Fruit fly (Drosophila melanogaster) whole organism, embryonic: Measurements from ENCODE around the gene temp.

Experiments used
- CG10147 ChIP-seq: fragments of 200-800 bp; sonication (Bioruptor generic); optimal IDR thresholded peaks from 2 replicates; lab custom pipeline; 2019; ENCODE audit warnings: missing biosample characterization, mild to moderate bottlenecking, missing genetic modification characterization, moderate library complexity
- CG10321 ChIP-seq: fragments of 200-800 bp; sonication (Bioruptor generic); IDR thresholded peaks from 2 replicates; pipeline ENCODE4 v1.3.6; 2022; ENCODE audit warnings: missing biosample characterization, missing genetic modification characterization
- CG11560 ChIP-seq: fragments of 200-800 bp; sonication (Bioruptor generic); IDR thresholded peaks from 3 replicates; pipeline ENCODE4 v1.3.6; 2022; ENCODE audit warnings: missing biosample characterization, missing genetic modification characterization
- CG12219 ChIP-seq: fragments of 200-800 bp; sonication (Bioruptor generic); optimal IDR thresholded peaks from 3 replicates; lab custom pipeline; 2018; ENCODE audit warnings: missing biosample characterization, mild to moderate bottlenecking, missing genetic modification characterization
- CG12659 ChIP-seq: fragments of 200-800 bp; sonication (Bioruptor generic); optimal IDR thresholded peaks from 3 replicates; lab custom pipeline; 2017; ENCODE audit warnings: mild to moderate bottlenecking, missing biosample characterization, missing genetic modification reagents, missing genetic modification characterization
- CG13296 ChIP-seq: fragments of 200-800 bp; sonication (Bioruptor generic); optimal IDR thresholded peaks from 3 replicates; lab custom pipeline; 2018; ENCODE audit warnings: missing biosample characterization, mild to moderate bottlenecking, missing genetic modification characterization
- CG14014 ChIP-seq: fragments of 200-800 bp; sonication (Bioruptor generic); IDR thresholded peaks from 2 replicates; pipeline ENCODE4 v1.3.6; 2022; ENCODE audit warnings: missing biosample characterization, missing genetic modification characterization
- CG14667 ChIP-seq: fragments of 200-800 bp; sonication (Bioruptor generic); IDR thresholded peaks from 2 replicates; pipeline ENCODE4 v1.3.6; 2022; ENCODE audit warnings: missing biosample characterization, missing genetic modification characterization
- CG15696 ChIP-seq: fragments of 200-800 bp; sonication (Bioruptor generic); optimal IDR thresholded peaks from 2 replicates; lab custom pipeline; 2019; ENCODE audit warnings: missing biosample characterization, mild to moderate bottlenecking, missing genetic modification characterization, moderate library complexity
- CG16813 ChIP-seq: fragments of 200-800 bp; sonication (Bioruptor generic); IDR thresholded peaks from 3 replicates; pipeline ENCODE4 v1.3.6; 2022; ENCODE audit warnings: missing biosample characterization, missing genetic modification characterization; ENCODE audit not compliant: partially characterized antibody
- CG16815 ChIP-seq: fragments of 200-800 bp; sonication (Bioruptor generic); optimal IDR thresholded peaks from 3 replicates; lab custom pipeline; 2017; ENCODE audit warnings: missing biosample characterization, mild to moderate bottlenecking, missing genetic modification characterization
- CG17361 ChIP-seq: fragments of 200-800 bp; sonication (Bioruptor generic); IDR thresholded peaks from 3 replicates; pipeline ENCODE4 v1.3.6; 2022; ENCODE audit warnings: missing biosample characterization, missing genetic modification characterization
- CG17829 ChIP-seq: fragments of 200-800 bp; optimal IDR thresholded peaks from 2 replicates; lab custom pipeline; 2019; ENCODE audit warnings: missing biosample characterization, mild to moderate bottlenecking, missing genetic modification characterization, moderate library complexity
- CG3065 ChIP-seq: fragments of 200-800 bp; sonication (Bioruptor generic); optimal IDR thresholded peaks from 2 replicates; lab custom pipeline; 2016; ENCODE audit warnings: missing biosample characterization, missing genetic modification characterization
- CG42726 ChIP-seq: fragments of 200-800 bp; sonication (Bioruptor generic); IDR thresholded peaks from 2 replicates; pipeline ENCODE4 v1.3.6; 2022; ENCODE audit warnings: missing biosample characterization, missing genetic modification characterization; ENCODE audit not compliant: partially characterized antibody
- CG6254 ChIP-seq: fragments of 200-800 bp; sonication (Bioruptor generic); optimal IDR thresholded peaks from 3 replicates; lab custom pipeline; 2017; ENCODE audit warnings: mild to moderate bottlenecking, missing biosample characterization, missing genetic modification reagents, missing genetic modification characterization
- CG6654 ChIP-seq: fragments of 200-800 bp; sonication (Bioruptor generic); optimal IDR thresholded peaks from 2 replicates; lab custom pipeline; 2017; ENCODE audit warnings: missing biosample characterization, mild to moderate bottlenecking, missing genetic modification characterization
- CG7928 ChIP-seq: fragments of 200-800 bp; sonication (Bioruptor generic); optimal IDR thresholded peaks from 2 replicates; lab custom pipeline; 2017; ENCODE audit warnings: missing biosample characterization, mild to moderate bottlenecking, missing genetic modification characterization
- CG8290 ChIP-seq, 3 experiments: fragments of 200-800 bp; sonication (Bioruptor generic); optimal IDR thresholded peaks; 2 replicates each; lab custom pipeline; 2016 to 2019; ENCODE audit warnings: missing biosample characterization in 3 of 3, missing genetic modification characterization in 3 of 3, mild to moderate bottlenecking in 2 of 3, moderate library complexity in 1 of 3
- CG8478 ChIP-seq: fragments of >200 bp; optimal IDR thresholded peaks from 2 replicates; lab custom pipeline; 2018
- CG9797 ChIP-seq: fragments of 200-800 bp; sonication (Bioruptor generic); optimal IDR thresholded peaks from 3 replicates; lab custom pipeline; 2018; ENCODE audit warnings: missing biosample characterization, mild to moderate bottlenecking, missing genetic modification characterization
- Dip3 ChIP-seq: fragments of 200-800 bp; sonication (Bioruptor generic); optimal IDR thresholded peaks from 3 replicates; lab custom pipeline; 2016; ENCODE audit warnings: missing biosample characterization, missing genetic modification characterization
- Doc2 ChIP-seq: fragments of 200-800 bp; sonication (Bioruptor generic); IDR thresholded peaks from 2 replicates; pipeline ENCODE4 v1.3.6; 2022; ENCODE audit warnings: missing biosample characterization, missing genetic modification characterization
- H15 ChIP-seq: fragments of 200-800 bp; sonication (Bioruptor generic); IDR thresholded peaks from 3 replicates; pipeline ENCODE4 v1.3.6; 2022; ENCODE audit warnings: missing biosample characterization, missing genetic modification characterization
- HHEX ChIP-seq: fragments of 200-800 bp; sonication (Bioruptor generic); optimal IDR thresholded peaks from 3 replicates; lab custom pipeline; 2017; ENCODE audit warnings: missing biosample characterization, mild to moderate bottlenecking, missing genetic modification characterization, missing genetic modification reagents
- HmgZ ChIP-seq: fragments of 200-800 bp; sonication (Bioruptor generic); optimal IDR thresholded peaks from 2 replicates; lab custom pipeline; 2018; ENCODE audit warnings: missing biosample characterization, mild to moderate bottlenecking, missing genetic modification characterization
- Lpt ChIP-seq: fragments of >200 bp; optimal IDR thresholded peaks from 2 replicates; lab custom pipeline; 2018; ENCODE audit warnings: missing biosample characterization, missing genetic modification characterization
- MTF-1 ChIP-seq: fragments of 200-800 bp; sonication (Bioruptor generic); optimal IDR thresholded peaks from 2 replicates; lab custom pipeline; 2018; ENCODE audit warnings: missing biosample characterization, mild to moderate bottlenecking, missing genetic modification characterization, borderline replicate concordance
- Sox100B ChIP-seq: fragments of 200-800 bp; sonication (Bioruptor generic); optimal IDR thresholded peaks from 3 replicates; lab custom pipeline; 2018; ENCODE audit warnings: missing biosample characterization, mild to moderate bottlenecking, missing genetic modification characterization
- Ssrp ChIP-seq: fragments of 200-800 bp; sonication (Bioruptor generic); optimal IDR thresholded peaks from 2 replicates; lab custom pipeline; 2018; ENCODE audit warnings: missing biosample characterization, mild to moderate bottlenecking, missing genetic modification characterization, moderate library complexity
- Xbp1 ChIP-seq: fragments of 200-800 bp; sonication (Bioruptor generic); optimal IDR thresholded peaks from 3 replicates; lab custom pipeline; 2016; ENCODE audit warnings: missing biosample characterization, mild to moderate bottlenecking, missing genetic modification characterization
- Xrp1 ChIP-seq: fragments of 200-800 bp; sonication (Bioruptor generic); IDR thresholded peaks from 2 replicates; pipeline ENCODE4 v1.3.6; 2022; ENCODE audit warnings: missing biosample characterization, missing genetic modification characterization
- YL-1 ChIP-seq: fragments of 200-800 bp; sonication (Bioruptor generic); optimal IDR thresholded peaks from 3 replicates; lab custom pipeline; 2017; ENCODE audit warnings: missing biosample characterization, mild to moderate bottlenecking, missing genetic modification characterization
- ab ChIP-seq: fragments of 200-800 bp; sonication (Bioruptor generic); optimal IDR thresholded peaks from 2 replicates; lab custom pipeline; 2016; ENCODE audit warnings: missing biosample characterization, missing genetic modification characterization
- bbx ChIP-seq: fragments of 200-800 bp; sonication (Bioruptor generic); IDR thresholded peaks from 2 replicates; pipeline ENCODE4 v1.3.6; 2022; ENCODE audit warnings: missing biosample characterization, missing genetic modification characterization; ENCODE audit not compliant: partially characterized antibody
- chinmo ChIP-seq: fragments of 200-800 bp; sonication (Bioruptor generic); IDR thresholded peaks from 4 replicates; pipeline ENCODE4 v1.3.6; 2022; ENCODE audit warnings: missing biosample characterization, missing genetic modification characterization; ENCODE audit not compliant: partially characterized antibody
- corto ChIP-seq: fragments of 200-800 bp; sonication (Bioruptor generic); optimal IDR thresholded peaks from 2 replicates; lab custom pipeline; 2016; ENCODE audit warnings: missing biosample characterization, mild to moderate bottlenecking, missing genetic modification characterization, moderate library complexity
- emc ChIP-seq: fragments of 200-800 bp; sonication (Bioruptor generic); optimal IDR thresholded peaks from 2 replicates; lab custom pipeline; 2016; ENCODE audit warnings: missing biosample characterization, missing genetic modification characterization
- ems ChIP-seq: fragments of 200-800 bp; sonication (Bioruptor generic); optimal IDR thresholded peaks from 3 replicates; lab custom pipeline; 2016; ENCODE audit warnings: missing biosample characterization, missing genetic modification characterization
- hth ChIP-seq: fragments of >200 bp; optimal IDR thresholded peaks from 2 replicates; lab custom pipeline; 2017; ENCODE audit warnings: inconsistent platforms
- knrl ChIP-seq: fragments of 200-800 bp; sonication (Bioruptor generic); IDR thresholded peaks from 3 replicates; pipeline ENCODE4 v1.3.6; 2022; ENCODE audit warnings: missing biosample characterization, missing genetic modification characterization; ENCODE audit not compliant: partially characterized antibody
- mld ChIP-seq: fragments of 200-800 bp; sonication (Bioruptor generic); IDR thresholded peaks from 3 replicates; pipeline ENCODE4 v1.3.6; 2022; ENCODE audit warnings: missing biosample characterization, missing genetic modification characterization; ENCODE audit not compliant: partially characterized antibody
- repo ChIP-seq: fragments of 200-800 bp; sonication (Bioruptor generic); optimal IDR thresholded peaks from 2 replicates; lab custom pipeline; 2016; ENCODE audit warnings: missing biosample characterization, missing genetic modification characterization
- sd ChIP-seq: fragments of 200-800 bp; sonication (Bioruptor generic); optimal IDR thresholded peaks from 3 replicates; lab custom pipeline; 2018; ENCODE audit warnings: missing biosample characterization, mild to moderate bottlenecking, missing genetic modification characterization, moderate library complexity
- sens ChIP-seq: fragments of 200-800 bp; sonication (Bioruptor generic); peaks from one replicate; lab custom pipeline; 2016; ENCODE audit warnings: missing biosample characterization, missing genetic modification characterization
- seq ChIP-seq: fragments of 200-800 bp; sonication (Bioruptor generic); IDR thresholded peaks from 2 replicates; pipeline ENCODE4 v1.3.6; 2022; ENCODE audit warnings: missing biosample characterization, missing genetic modification characterization
- shn ChIP-seq: fragments of 200-800 bp; sonication (Bioruptor generic); optimal IDR thresholded peaks from 3 replicates; lab custom pipeline; 2016; ENCODE audit warnings: missing biosample characterization, missing genetic modification characterization
- slbo ChIP-seq: fragments of 200-800 bp; sonication (Bioruptor generic); IDR thresholded peaks from 2 replicates; pipeline ENCODE4 v1.3.6; 2022; ENCODE audit warnings: missing biosample characterization, missing genetic modification characterization
- tll ChIP-seq, 2 experiments: fragments of 200-800 bp in 1 of 2; fragments of >200 bp in 1 of 2; sonication (Bioruptor generic) in 1 of 2; optimal IDR thresholded peaks; 2 replicates each; lab custom pipeline; 2017 to 2019; ENCODE audit warnings: missing biosample characterization in 2 of 2, missing genetic modification characterization in 2 of 2, mild to moderate bottlenecking in 1 of 2, moderate library complexity in 1 of 2
- vvl ChIP-seq: fragments of 200-800 bp; sonication (Bioruptor generic); IDR thresholded peaks from 2 replicates; pipeline ENCODE4 v1.3.6; 2022; ENCODE audit warnings: missing biosample characterization, missing genetic modification characterization

Gene temp

DNA sequence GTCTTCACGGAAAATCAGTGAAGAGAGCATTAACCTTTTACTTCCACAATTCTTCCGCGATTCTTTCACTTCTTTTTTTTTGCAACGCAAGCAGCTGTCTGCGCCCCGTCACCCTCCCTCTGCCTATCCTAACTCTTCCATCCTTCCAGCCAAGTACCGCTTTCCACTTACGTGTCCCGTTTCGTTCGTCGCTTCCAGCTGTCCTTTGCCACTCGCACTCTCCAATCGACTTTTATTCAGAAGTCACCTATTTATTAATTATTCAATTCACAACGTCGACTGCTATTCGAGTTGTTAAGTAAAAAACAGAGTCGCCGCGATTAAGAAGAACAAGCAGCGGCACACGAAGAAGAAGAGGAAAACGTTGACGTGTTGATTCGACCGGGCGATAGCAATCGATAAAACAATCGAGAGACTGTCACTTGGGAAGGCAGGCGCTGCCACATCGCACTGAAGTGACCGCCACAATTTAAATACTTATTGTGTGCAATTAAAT is 12.4 kb upstream of the temp start, which contains the start of gene Grp170 (continued):
- TF ChIP-seq tll (GFP tag; optimal IDR thresholded peaks at IDR 0.05; lab: Kevin White, UChicago), result peak in 1 of 2 experiments; percentile 52
- no peak for TF ChIP-seq corto (GFP tag; lab: Kevin White, UChicago)
- TF ChIP-seq YL-1 (GFP tag; lab: Kevin White, UChicago), result peak; percentile 80
- peak; percentile 54 for TF ChIP-seq CG9797 (GFP tag; lab: Kevin White, UChicago)
- TF ChIP-seq Xrp1 (GFP tag; lab: Robert Waterston, UW), result no peak
- TF ChIP-seq CG8290 (GFP tag; optimal IDR thresholded peaks at IDR 0.05; lab: Kevin White, UChicago), result no peak
- TF ChIP-seq CG8290 (tag; optimal IDR thresholded peaks at IDR 0.05; lab: Kevin White, UChicago), result peak in 1 of 2 experiments; percentile 35
- TF ChIP-seq Dip3 (GFP tag; lab: Kevin White, UChicago), result peak; percentile 6
- no peak for TF ChIP-seq Sox100B (GFP tag; lab: Kevin White, UChicago)
- TF ChIP-seq CG17829 (tag; lab: Kevin White, UChicago), result peak; percentile 22
- TF ChIP-seq CG7928 (GFP tag; lab: Kevin White, UChicago), result no peak
- TF ChIP-seq emc (GFP tag; lab: Kevin White, UChicago), result no peak
- 0 out of 2 replicates have a peak, but pooled peaks have one; percentile 18 for TF ChIP-seq slbo (GFP tag; lab: Robert Waterston, UW)
- TF ChIP-seq CG8478 (lab: Kevin White, UChicago), result no peak
- TF ChIP-seq H15 (GFP tag; lab: Robert Waterston, UW), result no peak
- peak; percentile 87 for TF ChIP-seq knrl
- no peak for TF ChIP-seq HHEX
- peak; percentile 93 for TF ChIP-seq CG42726 (GFP tag; lab: Robert Waterston, UW)
- no peak for TF ChIP-seq CG14014 (GFP tag; lab: Robert Waterston, UW)
- TF ChIP-seq sens (GFP tag; lab: Kevin White, UChicago), result peak; percentile 81
- peak; percentile 44 for TF ChIP-seq CG12659
- no peak for TF ChIP-seq ab (GFP tag; lab: Kevin White, UChicago)
- TF ChIP-seq CG15696, result no peak
- TF ChIP-seq CG3065 (GFP tag; lab: Kevin White, UChicago), result no peak
- 0 out of 3 replicates have a peak, but pooled peaks have one; percentile 14 for TF ChIP-seq CG17361 (GFP tag; lab: Robert Waterston, UW)
- TF ChIP-seq shn (GFP tag; lab: Kevin White, UChicago), result no peak
- peak; percentile 90; the same call in 3 of the 4 replicates for TF ChIP-seq chinmo (GFP tag; lab: Robert Waterston, UW)
- TF ChIP-seq CG13296, result no peak
- TF ChIP-seq HmgZ, result peak; percentile 25
- no peak for TF ChIP-seq repo (GFP tag; lab: Kevin White, UChicago)
- TF ChIP-seq sd, result no peak
- no peak for TF ChIP-seq CG10321 (GFP tag; lab: Robert Waterston, UW)
- no peak for TF ChIP-seq CG6654
- TF ChIP-seq ems, result peak; percentile 2
- TF ChIP-seq CG6254 (GFP tag; lab: Kevin White, UChicago), result no peak
- no peak for TF ChIP-seq vvl (GFP tag; lab: Robert Waterston, UW)
- peak; percentile 92 for TF ChIP-seq bbx (GFP tag; lab: Robert Waterston, UW)
- no peak for TF ChIP-seq MTF-1 (GFP tag; lab: Kevin White, UChicago)
- TF ChIP-seq CG16815 (GFP tag; lab: Kevin White, UChicago), result no peak
- TF ChIP-seq hth (lab: Kevin White, UChicago), result no peak
- peak; percentile 96 for TF ChIP-seq Xbp1
- TF ChIP-seq mld (GFP tag; lab: Robert Waterston, UW), result peak; percentile 77; the same call in 2 of the 3 replicates
- TF ChIP-seq seq, result no peak
- TF ChIP-seq Ssrp (tag; lab: Kevin White, UChicago), result no peak
- no peak for TF ChIP-seq CG14667 (GFP tag; lab: Robert Waterston, UW)
- TF ChIP-seq CG12219 (GFP tag; lab: Kevin White, UChicago), result no peak
- TF ChIP-seq CG10147 (GFP tag; lab: Kevin White, UChicago), result no peak
- TF ChIP-seq CG11560 (tag; lab: Robert Waterston, UW), result no peak
- TF ChIP-seq CG16813, result peak; percentile 87
- no peak for TF ChIP-seq Doc2 (GFP tag; lab: Robert Waterston, UW)
- no peak for TF ChIP-seq Lpt
